Fruit fly (Drosophila melanogaster): ENCODE measurements around the gene CG6041.
A peak's percentile ranks its signal among the peaks of the same experiment; 100 is the strongest.

The CG6041 gene

DNA sequence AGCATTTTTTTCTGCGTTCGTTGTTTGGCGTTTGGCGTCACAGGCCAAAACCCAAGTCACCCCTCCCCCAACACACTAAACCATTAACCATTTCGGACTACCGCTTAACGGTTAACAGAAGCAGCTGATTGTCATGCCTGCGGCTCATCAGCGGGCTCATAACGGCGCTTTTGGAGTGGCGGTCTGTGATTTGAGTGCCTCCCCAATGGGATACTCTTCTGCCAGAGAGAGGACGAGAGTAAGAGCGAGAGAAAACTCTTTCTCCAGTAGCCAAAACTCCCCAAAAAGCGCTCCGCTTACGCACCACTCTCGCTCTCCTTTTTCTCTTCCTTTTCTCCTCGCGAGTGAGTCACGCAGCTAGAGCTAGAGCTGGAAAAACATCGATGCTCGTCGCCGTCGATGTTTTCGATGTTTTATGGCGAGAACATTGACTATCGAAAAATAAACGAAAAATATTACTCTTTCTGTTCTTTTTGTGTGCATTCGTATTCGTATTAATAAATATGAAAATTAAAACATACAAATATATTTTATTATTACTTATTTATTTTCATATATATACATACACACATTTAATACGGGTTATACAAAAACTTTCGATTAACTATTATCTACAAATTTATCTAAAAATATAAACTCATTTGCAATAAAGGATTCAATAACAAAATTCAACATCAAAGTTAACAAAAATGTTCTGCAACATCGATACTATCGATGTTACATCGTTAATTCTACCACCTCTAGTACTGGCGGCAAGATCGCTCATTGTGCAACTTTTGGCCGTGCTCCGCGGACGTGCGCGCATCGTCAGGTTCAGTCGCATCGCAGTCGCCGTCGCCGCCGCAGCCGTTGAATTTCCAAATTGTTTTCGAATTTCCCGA is 17.8 kb downstream of the CG6041 start, which contains the start of gene Grip:
TSS of gene Grip (plus strand) at position 763 of the 881 bp plus-strand sequence.
- peak; percentile 10 for TF ChIP-seq CG8301 (tag; optimal IDR thresholded peaks at IDR 0.05)
- no peak for TF ChIP-seq CG17806 (tag; optimal IDR thresholded peaks at IDR 0.05)
- TF ChIP-seq CG15710 (tag; optimal IDR thresholded peaks at IDR 0.05) = peak; percentile 8
- TF ChIP-seq CG8159 (tag; optimal IDR thresholded peaks at IDR 0.05) = peak; percentile 16
- peak; percentile 11 for TF ChIP-seq Ets98B (GFP tag; IDR thresholded peaks at IDR 0.05)
- TF ChIP-seq Snoo (tag; optimal IDR thresholded peaks at IDR 0.05) = no peak
- TF ChIP-seq CG14655 (GFP tag; optimal IDR thresholded peaks at IDR 0.05) = peak; percentile 47
- peak; percentile 13; the same call in 2 of the 3 replicates for TF ChIP-seq CG4496 (GFP tag; IDR thresholded peaks at IDR 0.05)

DNA sequence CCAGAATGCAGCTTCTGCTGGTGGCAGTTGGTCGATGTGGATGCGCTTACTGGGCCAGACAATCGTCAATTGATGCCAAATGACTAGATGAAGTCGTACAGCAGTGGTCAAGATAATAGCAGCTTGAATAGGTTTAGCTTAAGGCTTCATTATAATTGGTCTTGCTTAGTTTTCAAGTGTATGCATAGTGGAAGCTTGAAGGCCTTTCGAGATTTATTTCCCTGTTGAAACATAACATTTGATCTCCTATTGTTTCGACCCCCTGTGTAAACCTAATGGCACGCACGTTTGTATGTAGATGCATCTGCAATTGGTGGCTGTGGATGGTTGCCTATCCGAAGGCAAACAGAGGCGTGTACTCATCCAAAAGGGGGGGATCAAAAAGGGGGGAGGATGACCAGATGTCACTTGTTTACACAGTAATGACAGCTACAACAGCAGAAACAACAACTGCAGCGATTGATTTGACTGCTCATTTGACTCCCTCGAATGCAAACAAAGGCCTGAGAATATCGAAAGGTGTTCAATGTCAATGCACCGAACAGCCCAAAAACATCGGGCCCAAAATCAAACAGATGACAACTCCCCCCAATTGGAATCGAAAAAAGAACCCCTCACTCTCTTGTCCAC is 20.2 kb downstream of the CG6041 start:
- TF ChIP-seq EcR (GFP tag; optimal IDR thresholded peaks at IDR 0.05) (no peak), CG4496 (GFP tag; IDR thresholded peaks at IDR 0.05) (peak; percentile 90), Pif1A (GFP tag; optimal IDR thresholded peaks at IDR 0.05) (peak; percentile 78), CG9948 (tag; optimal IDR thresholded peaks at IDR 0.05) (peak; percentile 69), CG8159 (tag; optimal IDR thresholded peaks at IDR 0.05) (peak; percentile 61), Pif1B (GFP tag; optimal IDR thresholded peaks at IDR 0.05) (peak; percentile 59), D1 (tag; optimal IDR thresholded peaks at IDR 0.05) (no peak), rn (GFP tag; IDR thresholded peaks at IDR 0.05) (no peak), Snoo (tag; optimal IDR thresholded peaks at IDR 0.05) (no peak), CG17806 (tag; optimal IDR thresholded peaks at IDR 0.05) (peak; percentile 69), CG10348 (GFP tag; IDR thresholded peaks at IDR 0.05) (0 out of 2 replicates have a peak, but pooled peaks have one; percentile 23), CG32121 (GFP tag; IDR thresholded peaks at IDR 0.05) (peak; percentile 80), CG34367 (tag; optimal IDR thresholded peaks at IDR 0.05) (peak; percentile 69), CG14655 (GFP tag; optimal IDR thresholded peaks at IDR 0.05) (peak; percentile 81), CG13204 (GFP tag; optimal IDR thresholded peaks at IDR 0.05) (no peak), fd96Ca (GFP tag; IDR thresholded peaks at IDR 0.05) (peak; percentile 90), Ets98B (GFP tag; IDR thresholded peaks at IDR 0.05) (peak; percentile 87), gl (tag; optimal IDR thresholded peaks at IDR 0.05) (peak; percentile 3), CG15710 (tag; optimal IDR thresholded peaks at IDR 0.05) (peak; percentile 64), CG12605 (GFP tag; IDR thresholded peaks at IDR 0.05) (peak; percentile 86), CG8301 (tag; optimal IDR thresholded peaks at IDR 0.05) (peak; percentile 78)

DNA sequence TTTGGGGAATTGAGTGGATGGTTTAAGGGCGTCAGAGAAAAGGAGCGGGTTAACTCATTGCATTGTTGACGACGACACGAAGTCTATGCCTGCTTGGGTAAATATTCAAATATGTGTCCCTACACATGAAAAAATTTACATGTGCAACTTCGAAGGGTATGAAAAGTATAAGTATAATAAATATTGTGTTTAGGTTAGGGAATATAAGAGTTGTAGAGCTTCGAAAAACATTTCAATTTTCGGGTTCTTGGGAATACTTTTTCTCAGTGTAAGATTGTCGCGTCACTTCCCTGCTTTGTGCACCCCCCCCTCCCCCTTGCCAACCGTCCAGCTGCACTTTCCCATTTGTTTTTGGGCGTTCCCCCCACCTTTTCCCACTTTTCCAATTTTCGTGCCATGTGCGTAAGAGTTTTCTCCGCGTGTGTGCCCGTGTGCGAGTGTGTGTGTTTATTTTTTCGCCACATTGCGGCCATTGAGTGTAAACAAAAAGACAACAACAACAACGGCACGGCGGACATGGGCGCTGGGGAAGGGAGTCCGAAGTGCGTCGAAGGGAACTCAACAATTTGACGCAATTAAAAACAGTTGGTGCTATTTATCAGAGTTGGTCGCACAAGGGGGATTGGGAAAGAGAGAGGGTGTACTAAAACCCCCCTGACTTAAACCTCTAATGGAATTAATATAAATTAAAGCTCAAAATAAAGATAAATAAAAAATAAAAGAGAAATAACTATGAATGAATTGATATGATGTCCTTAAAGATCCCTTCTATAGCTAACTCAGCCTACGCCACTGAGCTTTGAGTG is 22.1 kb downstream of the CG6041 start:
- TF ChIP-seq CG13204 (GFP tag; optimal IDR thresholded peaks at IDR 0.05) = no peak
- TF ChIP-seq CG8301 (tag; optimal IDR thresholded peaks at IDR 0.05) = peak; percentile 25
- TF ChIP-seq Pif1B (GFP tag; optimal IDR thresholded peaks at IDR 0.05) = peak; percentile 54
- no peak for TF ChIP-seq Ets98B (GFP tag; IDR thresholded peaks at IDR 0.05)
- peak; percentile 14; the same call in 1 of the 2 replicates for TF ChIP-seq rn (GFP tag; IDR thresholded peaks at IDR 0.05)
- 0 out of 3 replicates have a peak, but pooled peaks have one; percentile 17 for TF ChIP-seq fd96Ca (GFP tag; IDR thresholded peaks at IDR 0.05)
- no peak for TF ChIP-seq EcR (GFP tag; optimal IDR thresholded peaks at IDR 0.05)
- no peak for TF ChIP-seq CG32121 (GFP tag; IDR thresholded peaks at IDR 0.05)
- TF ChIP-seq CG4496 (GFP tag; IDR thresholded peaks at IDR 0.05) = peak; percentile 68
- TF ChIP-seq CG14655 (GFP tag; optimal IDR thresholded peaks at IDR 0.05) = peak; percentile 44
- TF ChIP-seq Pif1A (GFP tag; optimal IDR thresholded peaks at IDR 0.05) = peak; percentile 11
- TF ChIP-seq CG9948 (tag; optimal IDR thresholded peaks at IDR 0.05) = peak; percentile 9
- TF ChIP-seq CG8159 (tag; optimal IDR thresholded peaks at IDR 0.05) = peak; percentile 38
- TF ChIP-seq CG15710 (tag; optimal IDR thresholded peaks at IDR 0.05) = peak; percentile 42
- TF ChIP-seq CG10348 (GFP tag; IDR thresholded peaks at IDR 0.05) = no peak
- TF ChIP-seq CG17806 (tag; optimal IDR thresholded peaks at IDR 0.05) = no peak
- TF ChIP-seq Snoo (tag; optimal IDR thresholded peaks at IDR 0.05) = peak; percentile 25

DNA sequence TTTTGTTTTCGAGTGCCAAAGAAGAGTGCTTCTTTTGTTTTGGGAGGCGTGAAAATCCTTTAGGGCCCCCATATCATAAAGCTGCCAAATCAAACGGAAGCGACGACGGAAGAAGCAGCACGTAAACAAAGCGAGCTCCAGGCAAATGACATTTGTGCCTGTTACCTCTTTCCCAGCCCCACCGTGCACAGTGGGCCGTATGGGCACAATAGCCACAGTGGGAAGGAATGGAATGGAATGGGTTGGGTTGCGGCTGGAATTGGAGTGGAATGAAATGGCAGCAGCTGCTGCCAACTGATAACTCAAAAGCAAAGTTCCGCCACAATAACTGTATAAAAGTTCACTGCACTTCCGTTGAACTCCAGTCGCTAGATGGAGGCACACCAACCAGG is 22.7 kb downstream of the CG6041 start:
- no peak for TF ChIP-seq D1 (tag; optimal IDR thresholded peaks at IDR 0.05)

DNA sequence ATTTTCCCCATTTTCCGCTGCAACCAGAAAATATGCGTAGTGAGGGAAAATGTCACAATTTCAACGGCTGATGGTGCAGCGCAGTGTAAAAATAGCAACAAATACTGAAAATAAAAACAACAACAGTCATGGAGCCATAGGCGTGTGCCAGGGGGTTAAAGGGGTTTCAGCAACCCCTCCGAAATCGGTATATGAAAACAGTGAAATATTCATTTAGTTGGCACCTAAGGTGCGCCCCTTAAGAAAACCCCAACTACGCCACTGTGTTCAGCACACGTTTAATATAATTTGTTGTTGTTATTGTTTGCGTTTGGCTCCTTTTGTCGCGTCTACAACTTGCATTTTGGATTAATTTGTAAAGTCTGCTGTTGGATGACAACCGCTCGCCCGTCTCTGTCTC is 24.1 kb downstream of the CG6041 start:
- TF ChIP-seq CG12605 (GFP tag; IDR thresholded peaks at IDR 0.05) (peak; percentile 73), gl (tag; optimal IDR thresholded peaks at IDR 0.05) (peak; percentile 33), CG8301 (tag; optimal IDR thresholded peaks at IDR 0.05) (peak; percentile 75), fd96Ca (GFP tag; IDR thresholded peaks at IDR 0.05) (peak; percentile 93), CG10348 (GFP tag; IDR thresholded peaks at IDR 0.05) (peak; percentile 61; the same call in 1 of the 2 replicates), CG8159 (tag; optimal IDR thresholded peaks at IDR 0.05) (peak; percentile 67), CG9948 (tag; optimal IDR thresholded peaks at IDR 0.05) (peak; percentile 70), CG13204 (GFP tag; optimal IDR thresholded peaks at IDR 0.05) (peak; percentile 44), CG14655 (GFP tag; optimal IDR thresholded peaks at IDR 0.05) (peak; percentile 82), CG4496 (GFP tag; IDR thresholded peaks at IDR 0.05) (peak; percentile 94), Pif1A (GFP tag; optimal IDR thresholded peaks at IDR 0.05) (peak; percentile 69), CG32121 (GFP tag; IDR thresholded peaks at IDR 0.05) (peak; percentile 87), Pif1B (GFP tag; optimal IDR thresholded peaks at IDR 0.05) (peak; percentile 30), CG34367 (tag; optimal IDR thresholded peaks at IDR 0.05) (peak; percentile 59), EcR (GFP tag; optimal IDR thresholded peaks at IDR 0.05) (no peak), CG15710 (tag; optimal IDR thresholded peaks at IDR 0.05) (peak; percentile 69), rn (GFP tag; IDR thresholded peaks at IDR 0.05) (peak; percentile 91), Snoo (tag; optimal IDR thresholded peaks at IDR 0.05) (peak; percentile 7), D1 (tag; optimal IDR thresholded peaks at IDR 0.05) (peak; percentile 22), CG17806 (tag; optimal IDR thresholded peaks at IDR 0.05) (peak; percentile 60), Ets98B (GFP tag; IDR thresholded peaks at IDR 0.05) (peak; percentile 92)
